Fruit fly (Drosophila melanogaster): ENCODE results near the gene CG13358.

The CG13358 gene

DNA sequence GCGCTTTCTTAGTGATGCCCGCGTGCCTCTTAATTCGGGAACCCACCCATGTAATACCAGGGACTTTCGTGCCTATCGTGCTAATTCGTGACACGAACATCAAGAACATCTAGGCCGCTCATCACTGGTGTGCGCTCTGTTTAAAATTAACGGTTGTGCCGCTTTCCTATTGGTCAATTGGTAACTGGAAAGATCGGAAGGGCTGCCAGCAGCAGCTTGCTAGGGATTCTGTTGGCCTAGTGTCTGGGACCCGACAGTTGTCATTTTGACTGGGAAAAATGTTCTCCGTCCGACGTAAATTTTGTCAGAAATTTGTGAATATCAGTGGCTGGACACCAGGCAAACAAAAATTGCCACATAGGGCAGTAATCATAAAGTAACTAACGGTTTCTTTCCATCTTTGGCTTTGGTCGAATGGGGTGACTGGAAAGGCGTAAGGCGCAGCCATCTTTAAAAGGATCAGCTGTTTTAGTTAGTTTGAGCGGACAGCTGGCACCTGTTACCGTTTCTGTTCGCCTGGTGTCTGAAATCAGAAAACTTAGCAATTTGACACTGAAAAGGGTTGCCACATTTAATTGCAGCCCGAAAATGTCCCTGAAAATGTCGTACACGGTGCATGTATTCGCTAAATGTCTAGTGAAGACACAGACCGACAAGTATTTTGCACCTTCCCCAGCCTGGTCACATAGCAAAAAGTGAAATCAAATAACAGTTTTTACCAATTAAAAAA is 45.7 kb downstream of the CG13358 start, which contains the start of gene CG5273 (continued):
- TF ChIP-seq CG43689 (GFP tag; IDR thresholded peaks at IDR 0.05) (no peak), CG14014 (GFP tag; IDR thresholded peaks at IDR 0.05) (peak; percentile 25; the same call in 1 of the 2 replicates), PHDP (tag; optimal IDR thresholded peaks at IDR 0.05) (no peak), Bdp1 (GFP tag; optimal IDR thresholded peaks at IDR 0.05) (no peak), bcd (GFP tag; optimal IDR thresholded peaks at IDR 0.05) (peak; percentile 1), zfh1 (GFP tag; IDR thresholded peaks at IDR 0.05) (peak; percentile 22; the same call in 1 of the 3 replicates), Trl (optimal IDR thresholded peaks at IDR 0.05) (no peak), Trl (GFP tag; optimal IDR thresholded peaks at IDR 0.05) (no peak), danr (GFP tag; IDR thresholded peaks at IDR 0.05) (no peak), Ravus (GFP tag; IDR thresholded peaks at IDR 0.05) (no peak), ato (GFP tag; IDR thresholded peaks at IDR 0.05; ENCODE audit: partially characterized antibody) (peak; percentile 95), CG10543 (GFP tag; optimal IDR thresholded peaks at IDR 0.05) (peak; percentile 69), stwl (tag; optimal IDR thresholded peaks at IDR 0.05) (peak; percentile 52), sens (GFP tag) (peak; percentile 91), CG15011 (GFP tag; optimal IDR thresholded peaks at IDR 0.05) (no peak), Six4 (GFP tag; optimal IDR thresholded peaks at IDR 0.05) (peak; percentile 52), CG16815 (GFP tag; optimal IDR thresholded peaks at IDR 0.05) (no peak), bsh (GFP tag; optimal IDR thresholded peaks at IDR 0.05) (no peak), fd102C (GFP tag; optimal IDR thresholded peaks at IDR 0.05) (peak; percentile 22), pnt (GFP tag; optimal IDR thresholded peaks at IDR 0.05) (no peak), B-H1 (GFP tag; IDR thresholded peaks at IDR 0.05) (no peak), CG15601 (tag; optimal IDR thresholded peaks at IDR 0.05) (peak; percentile 25), Ptx1 (GFP tag; IDR thresholded peaks at IDR 0.05) (no peak), Doc3 (GFP tag; IDR thresholded peaks at IDR 0.05; ENCODE audit: partially characterized antibody) (peak; percentile 98), D19A (tag; optimal IDR thresholded peaks at IDR 0.05) (no peak), Myb (GFP tag; optimal IDR thresholded peaks at IDR 0.05) (peak; percentile 94), dpn (GFP tag; optimal IDR thresholded peaks at IDR 0.05) (peak in 1 of 2 experiments; percentile 18), eve (GFP tag; optimal IDR thresholded peaks at IDR 0.05) (no peak), grau (tag; optimal IDR thresholded peaks at IDR 0.05) (peak; percentile 21), CG10321 (GFP tag; IDR thresholded peaks at IDR 0.05) (no peak), CoRest (tag; optimal IDR thresholded peaks at IDR 0.05) (peak; percentile 31), Camta (GFP tag; optimal IDR thresholded peaks at IDR 0.05) (no peak), ase (GFP tag; IDR thresholded peaks at IDR 0.05) (no peak), Dfd (GFP tag; optimal IDR thresholded peaks at IDR 0.05) (no peak), dmrt11E (tag; optimal IDR thresholded peaks at IDR 0.05) (no peak), slbo (GFP tag; IDR thresholded peaks at IDR 0.05) (peak; percentile 51), Hey (tag; optimal IDR thresholded peaks at IDR 0.05) (no peak), Usf (GFP tag; optimal IDR thresholded peaks at IDR 0.05) (no peak), CG34376 (GFP tag; optimal IDR thresholded peaks at IDR 0.05) (peak; percentile 80), dysf (GFP tag; IDR thresholded peaks at IDR 0.05) (no peak), CG2202 (tag; optimal IDR thresholded peaks at IDR 0.05) (no peak), nerfin-1 (tag; optimal IDR thresholded peaks at IDR 0.05) (no peak), crc (GFP tag; optimal IDR thresholded peaks at IDR 0.05) (no peak), CG9797 (GFP tag; optimal IDR thresholded peaks at IDR 0.05) (peak; percentile 98), zfh2 (GFP tag; optimal IDR thresholded peaks at IDR 0.05) (no peak), CG7745 (tag; optimal IDR thresholded peaks at IDR 0.05) (peak; percentile 68), cg (GFP tag; optimal IDR thresholded peaks at IDR 0.05) (no peak), cwo (GFP tag; optimal IDR thresholded peaks at IDR 0.05) (peak; percentile 6), pzg (GFP tag; optimal IDR thresholded peaks at IDR 0.05) (peak; percentile 96), CG7928 (GFP tag; optimal IDR thresholded peaks at IDR 0.05) (peak; percentile 72)

Data from whole organism, embryonic.